Fruit fly (Drosophila melanogaster) whole organism, embryonic: ENCODE results near the gene CG9184.

Source experiments
- CG8281 ChIP-seq: fragments of 200-800 bp; sonication (Bioruptor generic); optimal IDR thresholded peaks from 2 replicates; lab custom pipeline; 2018; ENCODE audit warnings: missing biosample characterization, mild to moderate bottlenecking, missing genetic modification characterization, moderate library complexity
- Mrtf ChIP-seq: fragments of 200-800 bp; sonication (Bioruptor generic); IDR thresholded peaks from 3 replicates; pipeline ENCODE4 v1.3.6; 2022; ENCODE audit warnings: missing biosample characterization, missing genetic modification characterization
- chn ChIP-seq: fragments of 200-800 bp; sonication (Bioruptor generic); optimal IDR thresholded peaks from 2 replicates; lab custom pipeline; 2016; ENCODE audit warnings: missing biosample characterization, missing genetic modification characterization
- fd96Cb ChIP-seq: fragments of 200-800 bp; sonication (Bioruptor generic); optimal IDR thresholded peaks from 2 replicates; lab custom pipeline; 2018; ENCODE audit warnings: missing biosample characterization, mild to moderate bottlenecking, missing genetic modification characterization, moderate library complexity
- sc ChIP-seq, 3 experiments: fragments of >200 bp in 2 of 3; fragments of 200-800 bp in 1 of 3; sonication (Bioruptor generic) in 1 of 3; optimal IDR thresholded peaks; 2 replicates in 2 of 3; 3 replicates in 1 of 3; lab custom pipeline; 2017; ENCODE audit warnings: mild to moderate bottlenecking in 1 of 3, missing biosample characterization in 1 of 3, missing genetic modification characterization in 1 of 3, missing genetic modification reagents in 1 of 3
- tin ChIP-seq: fragments of 200-800 bp; sonication (Bioruptor generic); optimal IDR thresholded peaks from 3 replicates; lab custom pipeline; 2016; ENCODE audit warnings: missing biosample characterization, missing genetic modification characterization

- peak; percentile 58 for TF ChIP-seq fd96Cb
- TF ChIP-seq Mrtf (GFP tag; lab: Robert Waterston, UW), result peak; percentile 80
- peak; percentile 73 for TF ChIP-seq tin (GFP tag; lab: Kevin White, UChicago)
- no peak for TF ChIP-seq sc (optimal IDR thresholded peaks at IDR 0.05; lab: Kevin White, UChicago)
- peak; percentile 51 for TF ChIP-seq sc (GFP tag; optimal IDR thresholded peaks at IDR 0.05; lab: Kevin White, UChicago)
- TF ChIP-seq chn (GFP tag; lab: Kevin White, UChicago), result peak; percentile 77
- peak; percentile 35 for TF ChIP-seq CG8281 (tag; lab: Kevin White, UChicago)
Measured at dm6 chr3L:1368201-1368617, 45.6 kb upstream of the CG9184 start.
